Worm (Caenorhabditis elegans) whole organism, L1 larva: ENCODE results near the gene idpc-3.

Experiments
- ama-1 ChIP-seq: fragments of 150-350 bp; optimal IDR thresholded peaks from 2 replicates; lab custom pipeline; 2014
- ceh-82 ChIP-seq, 3 experiments: fragments of 150-350 bp in 1 of 3; sonication (generic microtip) in 2 of 3; optimal IDR thresholded peaks; 2 replicates each; lab custom pipeline; 2014 to 2017; ENCODE audit warnings: missing biosample characterization in 3 of 3, missing genetic modification characterization in 3 of 3
- egl-27 ChIP-seq, 2 experiments: fragments of 150-350 bp in 1 of 2; sonication (generic microtip); optimal IDR thresholded peaks; 3 replicates each; lab custom pipeline; 2017 to 2018; ENCODE audit warnings: missing biosample characterization in 2 of 2, missing genetic modification characterization in 2 of 2, missing genetic modification reagents in 2 of 2
- elt-2 ChIP-seq: sonication (generic microtip); optimal IDR thresholded peaks from 2 replicates; lab custom pipeline; 2016; ENCODE audit warnings: missing genetic modification characterization, mild to moderate bottlenecking, inconsistent platforms, missing compliant biosample characterization, missing genetic modification reagents
- mab-9 ChIP-seq: fragments of 200-800 bp; sonication (Bioruptor generic); IDR thresholded peaks from 2 replicates; pipeline ENCODE4 v1.3.6; 2022; ENCODE audit warnings: missing genetic modification reagents, missing genetic modification characterization, missing compliant biosample characterization
- pag-3 ChIP-seq: sonication (generic microtip); optimal IDR thresholded peaks from 2 replicates; lab custom pipeline; 2017; ENCODE audit warnings: missing genetic modification characterization, mild to moderate bottlenecking, missing compliant biosample characterization, antibody characterized with exemption, borderline replicate concordance; ENCODE audit not compliant: insufficient read depth
- snpc-4 ChIP-seq: fragments of 150-350 bp; optimal IDR thresholded peaks from 2 replicates; lab custom pipeline; 2014; ENCODE audit warnings: missing biosample characterization, missing genetic modification characterization

ce11 chrV:9618420-9618819 lies 10.6 kb downstream of the idpc-3 start:
- TF ChIP-seq ceh-82 (tag; optimal IDR thresholded peaks at IDR 0.05; lab: Kevin White, UChicago) = no peak
- no peak for TF ChIP-seq elt-2 (tag; lab: Kevin White, UChicago)
- no peak for TF ChIP-seq egl-27 (tag; optimal IDR thresholded peaks at IDR 0.05; lab: Kevin White, UChicago)
- no peak for TF ChIP-seq snpc-4 (tag; lab: Kevin White, UChicago)
- no peak for TF ChIP-seq ama-1 (lab: Kevin White, UChicago)
- TF ChIP-seq pag-3 (tag; lab: Kevin White, UChicago) = no peak
- TF ChIP-seq mab-9 (GFP tag; lab: Robert Waterston, UW) = no peak
